Fruit fly (Drosophila melanogaster) whole organism, embryonic: ENCODE measurements around the gene Eig71Ed.
A peak's percentile ranks its signal among the peaks of the same experiment; 100 is the strongest.

Experiments
- Ada2b ChIP-seq: fragments of 200-800 bp; sonication (Bioruptor generic); IDR thresholded peaks from 2 replicates; pipeline ENCODE4 v1.3.6; 2022; ENCODE audit warnings: missing biosample characterization, missing genetic modification characterization
- C15 ChIP-seq: fragments of 200-800 bp; sonication (Bioruptor generic); IDR thresholded peaks from 3 replicates; pipeline ENCODE4 v1.3.6; 2022; ENCODE audit warnings: missing biosample characterization, missing genetic modification characterization
- CG11456 ChIP-seq: fragments of 200-800 bp; sonication (Bioruptor generic); IDR thresholded peaks from 3 replicates; pipeline ENCODE4 v1.3.6; 2022; ENCODE audit warnings: missing biosample characterization, missing genetic modification characterization
- CG12219 ChIP-seq: fragments of 200-800 bp; sonication (Bioruptor generic); optimal IDR thresholded peaks from 3 replicates; lab custom pipeline; 2018; ENCODE audit warnings: missing biosample characterization, mild to moderate bottlenecking, missing genetic modification characterization
- CG12299 ChIP-seq: fragments of 200-800 bp; sonication (Bioruptor generic); optimal IDR thresholded peaks from 2 replicates; lab custom pipeline; 2018; ENCODE audit warnings: missing biosample characterization, mild to moderate bottlenecking, missing genetic modification characterization
- CG13287 ChIP-seq: fragments of 200-800 bp; sonication (Bioruptor generic); IDR thresholded peaks from 2 replicates; pipeline ENCODE4 v1.3.6; 2022; ENCODE audit warnings: missing biosample characterization, missing genetic modification characterization; ENCODE audit not compliant: partially characterized antibody
- CG1603 ChIP-seq: fragments of 200-800 bp; sonication (Bioruptor generic); optimal IDR thresholded peaks from 2 replicates; lab custom pipeline; 2019; ENCODE audit warnings: missing biosample characterization, mild to moderate bottlenecking, missing genetic modification characterization, moderate library complexity
- CG17359 ChIP-seq: fragments of 200-800 bp; sonication (Bioruptor generic); optimal IDR thresholded peaks from 3 replicates; lab custom pipeline; 2018; ENCODE audit warnings: missing biosample characterization, mild to moderate bottlenecking, missing genetic modification characterization, moderate library complexity
- CG18011 ChIP-seq: fragments of 200-800 bp; sonication (Bioruptor generic); optimal IDR thresholded peaks from 2 replicates; lab custom pipeline; 2017; ENCODE audit warnings: missing biosample characterization, missing genetic modification characterization, mild to moderate bottlenecking, moderate library complexity, missing genotype
- CG18476 ChIP-seq: fragments of 200-800 bp; sonication (Bioruptor generic); optimal IDR thresholded peaks from 2 replicates; lab custom pipeline; 2016; ENCODE audit warnings: missing biosample characterization, mild to moderate bottlenecking, missing genetic modification characterization
- CG2712 ChIP-seq: fragments of 200-800 bp; optimal IDR thresholded peaks from 3 replicates; lab custom pipeline; 2019; ENCODE audit warnings: missing biosample characterization, mild to moderate bottlenecking, missing genetic modification characterization, moderate library complexity
- CG32532 ChIP-seq: fragments of 200-800 bp; sonication (Bioruptor generic); IDR thresholded peaks from 2 replicates; pipeline ENCODE4 v1.3.6; 2022; ENCODE audit warnings: missing biosample characterization, missing genetic modification characterization
- CG3726 ChIP-seq: fragments of 200-800 bp; sonication (Bioruptor generic); IDR thresholded peaks from 3 replicates; pipeline ENCODE4, ENCODE4 v1.3.6; 2022; ENCODE audit warnings: missing biosample characterization, missing genetic modification characterization
- CG3995 ChIP-seq: fragments of 200-800 bp; sonication (Bioruptor generic); optimal IDR thresholded peaks from 3 replicates; lab custom pipeline; 2016; ENCODE audit warnings: missing biosample characterization, missing genetic modification characterization
- CG4328 ChIP-seq: fragments of 200-800 bp; sonication (Bioruptor generic); optimal IDR thresholded peaks from 3 replicates; lab custom pipeline; 2017; ENCODE audit warnings: missing biosample characterization, missing genetic modification reagents, missing genetic modification characterization
- CG7556 ChIP-seq: fragments of 200-800 bp; sonication (Bioruptor generic); optimal IDR thresholded peaks from 2 replicates; lab custom pipeline; 2017; ENCODE audit warnings: missing biosample characterization, mild to moderate bottlenecking, missing genetic modification characterization
- CG9727 ChIP-seq: fragments of 200-800 bp; sonication (Bioruptor generic); optimal IDR thresholded peaks from 3 replicates; lab custom pipeline; 2017; ENCODE audit warnings: missing biosample characterization, mild to moderate bottlenecking, missing genetic modification characterization
- Dip2 ChIP-seq: fragments of 200-800 bp; sonication (Bioruptor generic); IDR thresholded peaks from 2 replicates; pipeline ENCODE4 v1.3.6; 2022; ENCODE audit warnings: missing biosample characterization, missing genetic modification characterization
- Elba2 ChIP-seq: fragments of 200-800 bp; sonication (Bioruptor generic); optimal IDR thresholded peaks from 3 replicates; lab custom pipeline; 2016; ENCODE audit warnings: missing biosample characterization, missing genetic modification characterization
- MBD-R2 ChIP-seq: fragments of 200-800 bp; sonication (Bioruptor generic); IDR thresholded peaks from 2 replicates; pipeline ENCODE4 v1.3.6; 2022; ENCODE audit warnings: missing biosample characterization, missing genetic modification characterization
- Med ChIP-seq: fragments of 200-800 bp; sonication (Bioruptor generic); peaks from one replicate; lab custom pipeline; 2016; ENCODE audit warnings: missing biosample characterization, missing genetic modification characterization, mild to moderate bottlenecking, inconsistent platforms, moderate library complexity
- Nf-YA ChIP-seq: fragments of 200-800 bp; sonication (Bioruptor generic); IDR thresholded peaks from 2 replicates; pipeline ENCODE4 v1.3.6; 2022; ENCODE audit warnings: missing biosample characterization, missing genetic modification characterization
- Nf-YB ChIP-seq: fragments of 200-800 bp; sonication (Bioruptor generic); optimal IDR thresholded peaks from 3 replicates; lab custom pipeline; 2019; ENCODE audit warnings: missing biosample characterization, mild to moderate bottlenecking, missing genetic modification characterization, moderate library complexity
- Oli ChIP-seq: fragments of 200-800 bp; sonication (Bioruptor generic); optimal IDR thresholded peaks from 2 replicates; lab custom pipeline; 2018; ENCODE audit warnings: missing biosample characterization, mild to moderate bottlenecking, missing genetic modification characterization, moderate library complexity
- Sox100B ChIP-seq: fragments of 200-800 bp; sonication (Bioruptor generic); optimal IDR thresholded peaks from 3 replicates; lab custom pipeline; 2018; ENCODE audit warnings: missing biosample characterization, mild to moderate bottlenecking, missing genetic modification characterization
- Ssrp ChIP-seq: fragments of 200-800 bp; sonication (Bioruptor generic); optimal IDR thresholded peaks from 2 replicates; lab custom pipeline; 2018; ENCODE audit warnings: missing biosample characterization, mild to moderate bottlenecking, missing genetic modification characterization, moderate library complexity
- TFAM ChIP-seq: fragments of 200-800 bp; sonication (Bioruptor generic); optimal IDR thresholded peaks from 2 replicates; lab custom pipeline; 2017; ENCODE audit warnings: missing biosample characterization, missing genetic modification characterization, inconsistent platforms
- ac ChIP-seq: fragments of 200-800 bp; sonication (Bioruptor generic); optimal IDR thresholded peaks from 3 replicates; lab custom pipeline; 2017; ENCODE audit warnings: missing biosample characterization, mild to moderate bottlenecking, missing genetic modification characterization
- amos ChIP-seq: fragments of 200-800 bp; sonication (Bioruptor generic); IDR thresholded peaks from 2 replicates; pipeline ENCODE4 v1.3.6; 2022; ENCODE audit warnings: missing biosample characterization, missing genetic modification characterization; ENCODE audit not compliant: partially characterized antibody
- dmrt11E ChIP-seq: fragments of 200-800 bp; sonication (Bioruptor generic); optimal IDR thresholded peaks from 3 replicates; lab custom pipeline; 2018; ENCODE audit warnings: missing biosample characterization, mild to moderate bottlenecking, missing genetic modification characterization, moderate library complexity
- dpn ChIP-seq, 2 experiments: fragments of 200-800 bp; sonication (Bioruptor generic); optimal IDR thresholded peaks; 3 replicates each; lab custom pipeline; 2016; ENCODE audit warnings: missing biosample characterization in 2 of 2, missing genetic modification characterization in 2 of 2
- fd102C ChIP-seq: fragments of 200-800 bp; sonication (Bioruptor generic); optimal IDR thresholded peaks from 2 replicates; lab custom pipeline; 2018; ENCODE audit warnings: missing biosample characterization, mild to moderate bottlenecking, missing genetic modification characterization, moderate library complexity
- fd3F ChIP-seq: fragments of 200-800 bp; sonication (Bioruptor generic); optimal IDR thresholded peaks from 2 replicates; lab custom pipeline; 2018; ENCODE audit warnings: missing biosample characterization, mild to moderate bottlenecking, missing genetic modification characterization, moderate library complexity
- fd64A ChIP-seq: fragments of 200-800 bp; sonication (Bioruptor generic); optimal IDR thresholded peaks from 3 replicates; lab custom pipeline; 2018; ENCODE audit warnings: missing biosample characterization, mild to moderate bottlenecking, missing genetic modification characterization
- ftz-f1 ChIP-seq: fragments of 200-800 bp; sonication (Bioruptor generic); optimal IDR thresholded peaks from 2 replicates; lab custom pipeline; 2016; ENCODE audit warnings: missing biosample characterization, missing genetic modification characterization
- gem ChIP-seq: fragments of 200-800 bp; sonication (Bioruptor generic); optimal IDR thresholded peaks from 2 replicates; lab custom pipeline; 2019; ENCODE audit warnings: missing biosample characterization, mild to moderate bottlenecking, missing genetic modification characterization, moderate library complexity
- grau ChIP-seq: fragments of 200-800 bp; optimal IDR thresholded peaks from 3 replicates; lab custom pipeline; 2019; ENCODE audit warnings: missing biosample characterization, mild to moderate bottlenecking, missing genetic modification characterization, moderate library complexity
- kay ChIP-seq: fragments of 200-800 bp; sonication (Bioruptor generic); optimal IDR thresholded peaks from 2 replicates; lab custom pipeline; 2016; ENCODE audit warnings: missing biosample characterization, missing genetic modification characterization
- lola ChIP-seq, 3 experiments: fragments of >200 bp in 2 of 3; fragments of 200-800 bp in 1 of 3; sonication (Bioruptor generic) in 1 of 3; optimal IDR thresholded peaks; 2 replicates each; lab custom pipeline; 2017 to 2019; ENCODE audit warnings: missing biosample characterization in 3 of 3, missing genetic modification characterization in 3 of 3, mild to moderate bottlenecking in 1 of 3, moderate library complexity in 1 of 3
- nerfin-2 ChIP-seq: fragments of 200-800 bp; sonication (Bioruptor generic); IDR thresholded peaks from 2 replicates; pipeline ENCODE4 v1.3.6; 2022; ENCODE audit warnings: missing biosample characterization, missing genetic modification characterization; ENCODE audit not compliant: partially characterized antibody
- org-1 ChIP-seq: fragments of 200-800 bp; sonication (Bioruptor generic); optimal IDR thresholded peaks from 2 replicates; lab custom pipeline; 2017; ENCODE audit warnings: missing biosample characterization, missing genetic modification characterization
- phol ChIP-seq: fragments of 200-800 bp; sonication (Bioruptor generic); optimal IDR thresholded peaks from 3 replicates; lab custom pipeline; 2018; ENCODE audit warnings: missing biosample characterization, mild to moderate bottlenecking, missing genetic modification characterization, moderate library complexity
- pum ChIP-seq: fragments of 200-800 bp; sonication (Bioruptor generic); optimal IDR thresholded peaks from 2 replicates; lab custom pipeline; 2016; ENCODE audit warnings: missing biosample characterization, missing genetic modification characterization
- pzg ChIP-seq: fragments of 200-800 bp; sonication (Bioruptor generic); optimal IDR thresholded peaks from 3 replicates; lab custom pipeline; 2018; ENCODE audit warnings: missing biosample characterization, mild to moderate bottlenecking, missing genetic modification characterization, moderate library complexity
- row ChIP-seq: fragments of 200-800 bp; sonication (Bioruptor generic); IDR thresholded peaks from 3 replicates; pipeline ENCODE4 v1.3.6; 2022; ENCODE audit warnings: missing biosample characterization, missing genetic modification characterization
- schlank ChIP-seq: fragments of 200-800 bp; sonication (Bioruptor generic); optimal IDR thresholded peaks from 2 replicates; lab custom pipeline; 2018; ENCODE audit warnings: missing biosample characterization, mild to moderate bottlenecking, missing genetic modification characterization
- sqz ChIP-seq: fragments of 200-800 bp; sonication (Bioruptor generic); optimal IDR thresholded peaks from 3 replicates; lab custom pipeline; 2018; ENCODE audit warnings: missing biosample characterization, mild to moderate bottlenecking, missing genetic modification characterization
- ssp ChIP-seq: fragments of 200-800 bp; sonication (Bioruptor generic); IDR thresholded peaks from 2 replicates; pipeline ENCODE4 v1.3.6; 2022; ENCODE audit warnings: missing biosample characterization, missing genetic modification characterization
- tio ChIP-seq: fragments of 200-800 bp; sonication (Bioruptor generic); optimal IDR thresholded peaks from 2 replicates; lab custom pipeline; 2017; ENCODE audit warnings: missing biosample characterization, missing genetic modification characterization, inconsistent platforms
- trem ChIP-seq: fragments of 200-800 bp; optimal IDR thresholded peaks from 3 replicates; lab custom pipeline; 2019; ENCODE audit warnings: missing biosample characterization, mild to moderate bottlenecking, missing genetic modification characterization, moderate library complexity
- zf30C ChIP-seq: fragments of 200-800 bp; sonication (Bioruptor generic); optimal IDR thresholded peaks from 3 replicates; lab custom pipeline; 2018; ENCODE audit warnings: missing biosample characterization, mild to moderate bottlenecking, missing genetic modification characterization

The Eig71Ed gene

dm6 chr3L:15639978-15640377 lies 12.4 kb upstream of the Eig71Ed start (continued):
- TF ChIP-seq CG3726 (GFP tag; lab: Robert Waterston, UW) (no peak), CG12219 (GFP tag; lab: Kevin White, UChicago) (no peak), Nf-YA (GFP tag; lab: Robert Waterston, UW) (no peak), fd64A (GFP tag; lab: Kevin White, UChicago) (no peak), ac (GFP tag; lab: Kevin White, UChicago) (no peak), Oli (tag; lab: Kevin White, UChicago) (peak; percentile 26), CG17359 (tag; lab: Kevin White, UChicago) (no peak), CG11456 (GFP tag; lab: Robert Waterston, UW) (no peak), CG12299 (tag; lab: Kevin White, UChicago) (no peak), CG3995 (GFP tag; lab: Kevin White, UChicago) (no peak), Nf-YB (no peak), fd102C (GFP tag; lab: Kevin White, UChicago) (peak; percentile 21), Dip2 (no peak), trem (tag; lab: Kevin White, UChicago) (peak; percentile 5), gem (peak; percentile 55), CG18476 (no peak), schlank (tag; lab: Kevin White, UChicago) (no peak), MBD-R2 (GFP tag; lab: Robert Waterston, UW) (no peak), Med (GFP tag; lab: Kevin White, UChicago) (peak; percentile 31), kay (GFP tag; lab: Kevin White, UChicago) (no peak), zf30C (GFP tag; lab: Kevin White, UChicago) (peak; percentile 33), Sox100B (GFP tag; lab: Kevin White, UChicago) (no peak), sqz (GFP tag; lab: Kevin White, UChicago) (no peak), ftz-f1 (no peak), CG18011 (GFP tag; lab: Kevin White, UChicago) (no peak), Ssrp (tag; lab: Kevin White, UChicago) (peak; percentile 11), CG9727 (peak; percentile 23), Elba2 (no peak), CG4328 (no peak), amos (GFP tag; lab: Robert Waterston, UW) (no peak), C15 (GFP tag; lab: Robert Waterston, UW) (no peak), CG1603 (tag; lab: Kevin White, UChicago) (peak; percentile 58), ssp (GFP tag; lab: Robert Waterston, UW) (no peak), nerfin-2 (GFP tag; lab: Robert Waterston, UW) (no peak), CG32532 (GFP tag; lab: Robert Waterston, UW) (no peak), dpn (GFP tag; optimal IDR thresholded peaks at IDR 0.05; lab: Kevin White, UChicago) (no peak), TFAM (GFP tag; lab: Kevin White, UChicago) (no peak), Ada2b (GFP tag; lab: Robert Waterston, UW) (no peak), grau (tag; lab: Kevin White, UChicago) (peak; percentile 3), phol (tag; lab: Kevin White, UChicago) (peak; percentile 13), pum (GFP tag; lab: Kevin White, UChicago) (peak; percentile 10), tio (GFP tag; lab: Kevin White, UChicago) (no peak), org-1 (GFP tag; lab: Kevin White, UChicago) (peak; percentile 15), lola (GFP tag; optimal IDR thresholded peaks at IDR 0.05; lab: Kevin White, UChicago) (peak in 1 of 3 experiments; percentile 26), dmrt11E (tag; lab: Kevin White, UChicago) (peak; percentile 31), fd3F (no peak), CG13287 (no peak), pzg (no peak), CG2712 (peak; percentile 43), CG7556 (GFP tag; lab: Kevin White, UChicago) (peak; percentile 2), row (0 out of 3 replicates have a peak, but pooled peaks have one; percentile 35)
